In genomic region chrII:7776715-7777114, ce11 we compare ENCODE assay signal across 3 worm cellular contexts.
A peak's percentile ranks its signal among the peaks of the same experiment; 100 is the strongest.
TF ChIP-seq lines count a peak whose summit lies in the region.

No protein-coding gene starts in this region.

TF ChIP-seq in whole organism, L1 larva, 84 proteins besides CTCF, POLR2A, EP300 and RAD21 (continued from another document):
- TF ChIP-seq nhr-20 (tag; optimal IDR thresholded peaks at IDR 0.05; lab: Kevin White, UChicago): peak; percentile 16
- TF ChIP-seq lin-14 (GFP tag; optimal IDR thresholded peaks at IDR 0.05; lab: Kevin White, UChicago): peak; percentile 49

TF ChIP-seq in whole organism, L2 larva, 48 proteins besides CTCF, POLR2A, EP300 and RAD21 (continued from another document):
- no peak for TF ChIP-seq nhr-11 (tag; optimal IDR thresholded peaks at IDR 0.05; lab: Kevin White, UChicago)
- TF ChIP-seq gmeb-1 (tag; optimal IDR thresholded peaks at IDR 0.05; lab: Kevin White, UChicago): peak; percentile 12
- no peak for TF ChIP-seq nhr-129 (tag; optimal IDR thresholded peaks at IDR 0.05; lab: Kevin White, UChicago)
- no peak for TF ChIP-seq elt-1 (tag; optimal IDR thresholded peaks at IDR 0.05; lab: Kevin White, UChicago)
- TF ChIP-seq mab-5 (tag; optimal IDR thresholded peaks at IDR 0.05; lab: Kevin White, UChicago): no peak
- TF ChIP-seq lin-13 (GFP tag; optimal IDR thresholded peaks at IDR 0.05; lab: Kevin White, UChicago): no peak
- TF ChIP-seq egl-27 (tag; optimal IDR thresholded peaks at IDR 0.05; lab: Kevin White, UChicago): peak; percentile 29
- peak; percentile 50 for TF ChIP-seq crh-2 (tag; optimal IDR thresholded peaks at IDR 0.05; lab: Kevin White, UChicago)
- no peak for TF ChIP-seq nhr-10 (tag; optimal IDR thresholded peaks at IDR 0.05; lab: Kevin White, UChicago)
- TF ChIP-seq fos-1 (tag; optimal IDR thresholded peaks at IDR 0.05; lab: Kevin White, UChicago): peak; percentile 82
- no peak for TF ChIP-seq ama-1 (optimal IDR thresholded peaks at IDR 0.05; lab: Kevin White, UChicago)
- TF ChIP-seq nhr-21 (tag; optimal IDR thresholded peaks at IDR 0.05; lab: Kevin White, UChicago): peak; percentile 2
- no peak for TF ChIP-seq mdl-1 (tag; optimal IDR thresholded peaks at IDR 0.05; lab: Kevin White, UChicago)
- TF ChIP-seq nhr-25 (tag; optimal IDR thresholded peaks at IDR 0.05; lab: Kevin White, UChicago): no peak

TF ChIP-seq in whole organism, L4 larva, 104 proteins besides CTCF, POLR2A, EP300 and RAD21 (continued from another document):
- TF ChIP-seq ces-1 (GFP tag; optimal IDR thresholded peaks at IDR 0.05; lab: Kevin White, UChicago) (no peak), aha-1 (tag; lab: Kevin White, UChicago) (peak; percentile 57), daf-16 (GFP tag; optimal IDR thresholded peaks at IDR 0.05; lab: Kevin White, UChicago) (no peak), daf-16 (tag; optimal IDR thresholded peaks at IDR 0.05; lab: Kevin White, UChicago) (peak; percentile 56), ama-1 (optimal IDR thresholded peaks at IDR 0.05; lab: Kevin White, UChicago) (no peak), unc-62 (GFP tag; optimal IDR thresholded peaks at IDR 0.05 in 1 of 2; lab: Kevin White, UChicago) (peak in 1 of 2 experiments; percentile 56), unc-62 (tag; optimal IDR thresholded peaks at IDR 0.05; lab: Kevin White, UChicago) (no peak), hlh-11 (tag; optimal IDR thresholded peaks at IDR 0.05; lab: Kevin White, UChicago) (peak; percentile 35), F10B5.3 (tag; optimal IDR thresholded peaks at IDR 0.05; lab: Kevin White, UChicago) (no peak), pha-4 (GFP tag; IDR thresholded peaks at IDR 0.05; lab: Robert Waterston, UW) (0 out of 2 replicates have a peak, but pooled peaks have one; percentile 26), pha-4 (tag; optimal IDR thresholded peaks at IDR 0.05; lab: Kevin White, UChicago) (no peak), hlh-30 (tag; optimal IDR thresholded peaks at IDR 0.05; lab: Kevin White, UChicago; ENCODE audit: insufficient read depth) (no peak), mxl-3 (GFP tag; optimal IDR thresholded peaks at IDR 0.05; lab: Kevin White, UChicago) (peak; percentile 74)
